Worm (Caenorhabditis elegans) whole organism, L4 larva: Measurements from ENCODE around the gene hda-5.

Experiments
- D1046.2 ChIP-seq: fragments of 200-800 bp; sonication (Bioruptor generic); IDR thresholded peaks from 2 replicates; pipeline ENCODE4 v1.3.6; 2022; ENCODE audit warnings: missing genetic modification characterization, missing compliant biosample characterization
- F10B5.3 ChIP-seq: sonication (generic microtip); optimal IDR thresholded peaks from 2 replicates; lab custom pipeline; 2016; ENCODE audit warnings: mild to moderate bottlenecking, missing genetic modification characterization, missing compliant biosample characterization
- T20F7.1 ChIP-seq: fragments of 200-800 bp; sonication (Bioruptor generic); optimal IDR thresholded peaks from 2 replicates; lab custom pipeline; 2018; ENCODE audit warnings: mild to moderate bottlenecking, missing genetic modification characterization, missing compliant biosample characterization
- Y105C5A.15 ChIP-seq: fragments of 200-800 bp; sonication (Bioruptor generic); IDR thresholded peaks from 2 replicates; pipeline ENCODE4 v1.3.6; 2022; ENCODE audit warnings: missing genetic modification characterization, missing compliant biosample characterization
- aha-1 ChIP-seq: fragments of 150-350 bp; peaks from one replicate; lab custom pipeline; 2014; ENCODE audit warnings: missing biosample characterization, missing genetic modification characterization
- ama-1 ChIP-seq: fragments of 150-350 bp; optimal IDR thresholded peaks from 2 replicates; lab custom pipeline; 2014; ENCODE audit warnings: inconsistent platforms, mixed read lengths
- ceh-20 ChIP-seq: fragments of 200-800 bp; sonication (Bioruptor generic); IDR thresholded peaks from 2 replicates; pipeline ENCODE4 v1.3.6; 2022; ENCODE audit warnings: missing genetic modification reagents, missing genetic modification characterization, missing compliant biosample characterization
- ceh-28 ChIP-seq: fragments of 150-350 bp; optimal IDR thresholded peaks from 2 replicates; lab custom pipeline; 2014; ENCODE audit warnings: missing biosample characterization, missing genetic modification reagents, missing genetic modification characterization
- ceh-32 ChIP-seq: sonication (generic microtip); optimal IDR thresholded peaks from 2 replicates; lab custom pipeline; 2016; ENCODE audit warnings: mild to moderate bottlenecking, missing genetic modification characterization, missing compliant biosample characterization; ENCODE audit not compliant: poor library complexity
- ceh-44 ChIP-seq: fragments of 200-800 bp; sonication (Bioruptor generic); IDR thresholded peaks from 2 replicates; pipeline ENCODE4 v1.3.6; 2022; ENCODE audit warnings: missing genetic modification reagents, missing genetic modification characterization, missing compliant biosample characterization
- daf-12 ChIP-seq: fragments of 150-350 bp; optimal IDR thresholded peaks from 2 replicates; lab custom pipeline; 2014; ENCODE audit warnings: missing biosample characterization, missing genetic modification reagents, missing genetic modification characterization
- dmd-8 ChIP-seq: fragments of 200-800 bp; sonication (Bioruptor generic); IDR thresholded peaks from 2 replicates; pipeline ENCODE4 v1.3.6; 2022; ENCODE audit warnings: missing genetic modification characterization, missing compliant biosample characterization
- dpl-1 ChIP-seq: fragments of 150-350 bp; optimal IDR thresholded peaks from 2 replicates; lab custom pipeline; 2014; ENCODE audit warnings: missing biosample characterization, missing genetic modification reagents, missing genetic modification characterization
- hif-1 ChIP-seq, 2 experiments: sonication (generic microtip); optimal IDR thresholded peaks; 2 replicates each; lab custom pipeline; 2016 to 2017; ENCODE audit warnings: missing compliant biosample characterization in 2 of 2, missing genetic modification characterization in 2 of 2, missing genetic modification reagents in 2 of 2, missing genotype in 2 of 2, mild to moderate bottlenecking in 1 of 2
- hlh-11 ChIP-seq: fragments of 200-800 bp; sonication (Bioruptor generic); optimal IDR thresholded peaks from 2 replicates; lab custom pipeline; 2018; ENCODE audit warnings: mild to moderate bottlenecking, missing genetic modification characterization, missing compliant biosample characterization
- hlh-30 ChIP-seq: sonication (generic microtip); optimal IDR thresholded peaks from 2 replicates; lab custom pipeline; 2017; ENCODE audit warnings: antibody characterized with exemption, mild to moderate bottlenecking, missing genetic modification characterization, missing compliant biosample characterization; ENCODE audit not compliant: insufficient read depth
- hmg-1.1 ChIP-seq: fragments of 200-800 bp; sonication (Bioruptor generic); IDR thresholded peaks from 2 replicates; pipeline ENCODE4 v1.3.6; 2022; ENCODE audit warnings: missing genetic modification reagents, missing genetic modification characterization, missing compliant biosample characterization
- lim-7 ChIP-seq: fragments of 200-800 bp; sonication (Bioruptor generic); IDR thresholded peaks from 2 replicates; pipeline ENCODE4 v1.3.6; 2022; ENCODE audit warnings: missing genetic modification characterization, missing compliant biosample characterization
- lin-38 ChIP-seq: fragments of 200-800 bp; sonication (Bioruptor generic); IDR thresholded peaks from 2 replicates; pipeline ENCODE4 v1.3.6; 2022; ENCODE audit warnings: missing genetic modification reagents, missing genetic modification characterization, missing compliant biosample characterization
- lin-39 ChIP-seq: fragments of 150-350 bp; optimal IDR thresholded peaks from 2 replicates; lab custom pipeline; 2014; ENCODE audit warnings: missing biosample characterization, missing genetic modification reagents, missing genetic modification characterization
- lir-3 ChIP-seq: sonication (generic microtip); optimal IDR thresholded peaks from 2 replicates; lab custom pipeline; 2016; ENCODE audit warnings: mild to moderate bottlenecking, missing genetic modification characterization, missing compliant biosample characterization
- madf-5 ChIP-seq, 2 experiments: fragments of 200-800 bp; sonication (Bioruptor generic); IDR thresholded peaks; 2 replicates each; pipeline ENCODE4 v1.3.6; 2022; ENCODE audit warnings: missing compliant biosample characterization in 2 of 2, missing genetic modification characterization in 2 of 2
- mdl-1 ChIP-seq, 2 experiments: fragments of 150-350 bp in 1 of 2; sonication (generic microtip) in 1 of 2; optimal IDR thresholded peaks; 2 replicates each; lab custom pipeline; 2014 to 2017; ENCODE audit warnings: missing biosample characterization in 2 of 2, missing genetic modification characterization in 2 of 2
- mep-1 ChIP-seq: fragments of 150-350 bp; sonication (generic microtip); optimal IDR thresholded peaks from 3 replicates; lab custom pipeline; 2014; ENCODE audit warnings: missing biosample characterization, missing genetic modification characterization
- mes-2 ChIP-seq: sonication (generic microtip); optimal IDR thresholded peaks from 2 replicates; lab custom pipeline; 2016; ENCODE audit warnings: missing genotype, mild to moderate bottlenecking, missing genetic modification characterization, missing compliant biosample characterization; ENCODE audit not compliant: poor library complexity, severe bottlenecking
- nhr-25 ChIP-seq: sonication (generic microtip); optimal IDR thresholded peaks from 2 replicates; lab custom pipeline; 2017; ENCODE audit warnings: missing genetic modification characterization, mild to moderate bottlenecking, missing compliant biosample characterization, antibody characterized with exemption, moderate library complexity, borderline replicate concordance; ENCODE audit not compliant: insufficient read depth
- nhr-28 ChIP-seq: fragments of 150-350 bp; optimal IDR thresholded peaks from 2 replicates; lab custom pipeline; 2014; ENCODE audit warnings: missing biosample characterization, missing genetic modification characterization
- nhr-42 ChIP-seq: fragments of 200-800 bp; sonication (Bioruptor generic); IDR thresholded peaks from 2 replicates; pipeline ENCODE4 v1.3.6; 2022; ENCODE audit warnings: missing genetic modification characterization, missing compliant biosample characterization
- nhr-6 ChIP-seq: fragments of 150-350 bp; optimal IDR thresholded peaks from 2 replicates; lab custom pipeline; 2014; ENCODE audit warnings: missing biosample characterization, missing genetic modification characterization
- nhr-76 ChIP-seq: fragments of 150-350 bp; optimal IDR thresholded peaks from 2 replicates; lab custom pipeline; 2014; ENCODE audit warnings: missing biosample characterization, missing genetic modification characterization
- php-3 ChIP-seq: fragments of 200-800 bp; sonication (Bioruptor generic); IDR thresholded peaks from 2 replicates; pipeline ENCODE4 v1.3.6; 2022; ENCODE audit warnings: missing genetic modification reagents, missing genetic modification characterization, missing compliant biosample characterization
- rbr-2 ChIP-seq: sonication (generic microtip); optimal IDR thresholded peaks from 2 replicates; lab custom pipeline; 2016; ENCODE audit warnings: missing genotype, missing genetic modification characterization, missing compliant biosample characterization
- set-16 ChIP-seq: fragments of 200-800 bp; sonication (Bioruptor generic); IDR thresholded peaks from 2 replicates; pipeline ENCODE4 v1.3.6; 2022; ENCODE audit warnings: missing genetic modification reagents, missing genetic modification characterization, missing compliant biosample characterization
- tag-97 ChIP-seq: fragments of 200-800 bp; sonication (Bioruptor generic); IDR thresholded peaks from 2 replicates; pipeline ENCODE4 v1.3.6; 2022; ENCODE audit warnings: missing genetic modification characterization, missing compliant biosample characterization
- unc-130 ChIP-seq: sonication (generic microtip); optimal IDR thresholded peaks from 2 replicates; lab custom pipeline; 2016; ENCODE audit warnings: missing genetic modification reagents, missing genetic modification characterization, missing compliant biosample characterization
- unc-62 ChIP-seq, 3 experiments: fragments of 150-350 bp in 1 of 3; sonication (generic microtip); optimal IDR thresholded peaks in 2 of 3; peaks in 1 of 3; 1 replicate in 1 of 3; 2 replicates in 2 of 3; lab custom pipeline; 2014 to 2017; ENCODE audit warnings: missing biosample characterization in 3 of 3, missing genetic modification characterization in 3 of 3, missing genetic modification reagents in 3 of 3, missing genotype in 1 of 3
- vab-7 ChIP-seq: fragments of 200-800 bp; sonication (Bioruptor generic); IDR thresholded peaks from 2 replicates; pipeline ENCODE4 v1.3.6; 2022; ENCODE audit warnings: missing genetic modification reagents, missing genetic modification characterization, missing compliant biosample characterization
- zag-1 ChIP-seq: fragments of 150-350 bp; optimal IDR thresholded peaks from 2 replicates; lab custom pipeline; 2014; ENCODE audit warnings: missing biosample characterization, missing genetic modification characterization
- zfp-3 ChIP-seq: fragments of 200-800 bp; sonication (Bioruptor generic); conservative IDR thresholded peaks from 2 replicates; pipeline ENCODE4 v1.3.6; 2022; ENCODE audit warnings: missing genetic modification reagents, missing genetic modification characterization, missing compliant biosample characterization
- zip-2 ChIP-seq: fragments of 150-350 bp; optimal IDR thresholded peaks from 2 replicates; lab custom pipeline; 2014; ENCODE audit warnings: missing biosample characterization, missing genetic modification characterization
- ztf-11 ChIP-seq: fragments of 150-350 bp; optimal IDR thresholded peaks from 2 replicates; lab custom pipeline; 2014; ENCODE audit warnings: missing biosample characterization, missing genetic modification characterization

The hda-5 gene

ce11 chrII:11766472-11766871 is 32.4 kb upstream of the hda-5 start, which contains the start of gene F44E5.2:
Gene F44E5.2, plus strand, starts transcription at chrII:11766772.
- TF ChIP-seq nhr-25 (tag; lab: Kevin White, UChicago) (no peak), unc-62 (GFP tag; optimal IDR thresholded peaks at IDR 0.05 in 1 of 2; lab: Kevin White, UChicago) (peak in 1 of 2 experiments; percentile 43), unc-62 (tag; optimal IDR thresholded peaks at IDR 0.05; lab: Kevin White, UChicago) (no peak)

DNA sequence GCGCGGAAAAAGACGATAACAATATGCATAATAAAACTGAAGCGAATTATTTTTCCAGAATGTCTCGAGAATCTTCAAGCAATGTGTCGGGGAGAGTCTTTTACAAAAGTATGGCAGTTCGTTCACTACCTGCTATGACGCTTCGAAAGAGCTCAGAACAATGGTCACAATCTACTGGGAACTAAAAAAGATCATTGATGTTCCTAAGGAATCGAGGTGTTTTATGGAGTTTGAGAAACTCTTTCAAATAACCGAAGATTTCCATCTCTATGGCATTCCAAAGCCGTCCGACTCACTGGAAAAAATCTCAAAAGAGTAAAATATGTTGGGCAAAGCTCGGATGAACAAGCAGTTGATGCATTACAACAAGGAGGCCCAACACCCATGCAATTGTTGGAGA is 26.5 kb upstream of the hda-5 start, which contains the start of gene F44E5.15:
TSS of gene F44E5.15 (plus strand) at position 301 of the 400 bp plus-strand sequence.
- TF ChIP-seq ztf-11 (tag; lab: Kevin White, UChicago), result no peak
- peak; percentile 20 for TF ChIP-seq aha-1 (tag; lab: Kevin White, UChicago)

ce11 chrII:11774218-11774617 is 24.6 kb upstream of the hda-5 start, which contains the start of gene F44E5.1:
Gene F44E5.1, minus strand, starts transcription at chrII:11774559.
- TF ChIP-seq nhr-28 (tag; lab: Kevin White, UChicago) (no peak), unc-130 (GFP tag; lab: Kevin White, UChicago) (no peak), mes-2 (tag; lab: Kevin White, UChicago) (peak; percentile 9), zag-1 (tag; lab: Kevin White, UChicago) (no peak), vab-7 (GFP tag; lab: Robert Waterston, UW) (no peak), hmg-1.1 (0 out of 2 replicates have a peak, but pooled peaks have one; percentile 11), lir-3 (tag; lab: Kevin White, UChicago) (no peak), hif-1 (tag; optimal IDR thresholded peaks at IDR 0.05; lab: Kevin White, UChicago) (no peak), dmd-8 (GFP tag; lab: Robert Waterston, UW) (no peak), zfp-3 (peak; percentile 59; the same call in 1 of the 2 replicates), php-3 (peak; percentile 62; the same call in 1 of the 2 replicates), zip-2 (tag; lab: Kevin White, UChicago) (no peak), ama-1 (lab: Kevin White, UChicago) (peak; percentile 86), lim-7 (no peak), lin-38 (peak; percentile 46), nhr-76 (tag; lab: Kevin White, UChicago) (no peak)

- TF ChIP-seq mdl-1 (tag; optimal IDR thresholded peaks at IDR 0.05; lab: Kevin White, UChicago) (peak; percentile 23 to 65), mep-1 (tag; lab: Kevin White, UChicago) (peak; percentile 55), lin-38 (peak; percentile 65), hlh-30 (peak; percentile 64), ceh-20 (GFP tag; lab: Robert Waterston, UW) (no peak), tag-97 (no peak), rbr-2 (tag; lab: Kevin White, UChicago) (no peak), unc-130 (GFP tag; lab: Kevin White, UChicago) (peak; percentile 37), unc-62 (GFP tag; optimal IDR thresholded peaks at IDR 0.05 in 1 of 2; lab: Kevin White, UChicago) (peak in 1 of 2 experiments; percentile 59), unc-62 (tag; optimal IDR thresholded peaks at IDR 0.05; lab: Kevin White, UChicago) (no peak), set-16 (GFP tag; lab: Robert Waterston, UW) (0 out of 2 replicates have a peak, but pooled peaks have one; percentile 6), ama-1 (lab: Kevin White, UChicago) (peak; percentile 67), hlh-11 (tag; lab: Kevin White, UChicago) (peak; percentile 59), nhr-42 (GFP tag; lab: Robert Waterston, UW) (peak; percentile 19; the same call in 1 of the 2 replicates), ceh-32 (tag; lab: Kevin White, UChicago) (no peak), ceh-28 (tag; lab: Kevin White, UChicago) (no peak), hmg-1.1 (peak; percentile 64; the same call in 1 of the 2 replicates), nhr-6 (tag; lab: Kevin White, UChicago) (peak; percentile 70), aha-1 (tag; lab: Kevin White, UChicago) (peak; percentile 98), mes-2 (tag; lab: Kevin White, UChicago) (peak; percentile 74), Y105C5A.15 (no peak), zfp-3 (0 out of 2 replicates have a peak, but pooled peaks have one; percentile 30), F10B5.3 (no peak), T20F7.1 (no peak), lin-39 (tag; lab: Kevin White, UChicago) (no peak), madf-5 (GFP tag; IDR thresholded peaks at IDR 0.05; lab: Robert Waterston, UW) (no peak), nhr-28 (tag; lab: Kevin White, UChicago) (peak; percentile 28), D1046.2 (no peak), ceh-44 (0 out of 2 replicates have a peak, but pooled peaks have one; percentile 59), daf-12 (no peak), dpl-1 (GFP tag; lab: Kevin White, UChicago) (peak; percentile 85)
These were observed 20.9 kb upstream of the hda-5 start, which contains the start of the genes patr-1 and dna-2 for ce11 chrII:11777893-11778480. Gene patr-1, minus strand, starts transcription at chrII:11777943. Gene dna-2, plus strand, starts transcription at chrII:11778430.
